Worm (Caenorhabditis elegans) whole organism, late embryonic: Measurements from ENCODE around the gene K10B3.5.

ENCODE experiments used
- lin-11 ChIP-seq: fragments of 200-800 bp; sonication (Bioruptor generic); optimal IDR thresholded peaks from 2 replicates; lab custom pipeline; 2018; ENCODE audit warnings: mild to moderate bottlenecking, missing genetic modification characterization, missing compliant biosample characterization
- pha-4 ChIP-seq: fragments of 150-350 bp; optimal IDR thresholded peaks from 2 replicates; lab custom pipeline; 2018; ENCODE audit warnings: missing biosample characterization, missing genetic modification reagents, missing genetic modification characterization
- unc-3 ChIP-seq, 2 experiments: fragments of 200-800 bp in 1 of 2; sonication (Bioruptor generic) in 1 of 2; sonication (generic microtip) in 1 of 2; conservative IDR thresholded peaks in 1 of 2; optimal IDR thresholded peaks in 1 of 2; 2 replicates each; pipeline versions ENCODE4 v1.3.6 to Lab custom; 2016 to 2022; ENCODE audit warnings: missing compliant biosample characterization in 2 of 2, missing genetic modification characterization in 2 of 2, missing genetic modification reagents in 1 of 2

DNA sequence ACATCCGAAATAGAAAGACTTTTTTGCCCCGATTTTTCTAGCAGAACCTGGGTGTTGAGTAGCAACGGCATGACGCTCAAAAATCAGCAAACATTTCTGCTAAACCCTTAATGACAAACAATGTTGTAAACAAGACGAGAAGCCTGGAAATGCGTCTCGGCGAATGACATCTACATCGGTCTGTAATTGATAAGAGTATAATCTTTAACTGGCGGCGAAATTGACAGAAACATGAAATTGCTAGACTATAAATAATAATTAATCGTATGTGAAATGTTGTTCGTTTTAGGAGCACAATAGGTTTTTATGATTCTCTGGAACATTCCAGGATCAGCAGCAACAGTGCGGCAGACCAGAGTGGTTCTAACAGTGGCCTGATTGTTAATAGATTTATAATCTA lies 35.4 kb upstream of the K10B3.5 start:
- TF ChIP-seq unc-3 (GFP tag; conservative IDR thresholded peaks at IDR 0.05; lab: Robert Waterston, UW) (no peak), unc-3 (tag; optimal IDR thresholded peaks at IDR 0.05; lab: Kevin White, UChicago) (no peak), lin-11 (tag; lab: Kevin White, UChicago) (no peak), pha-4 (tag; lab: Kevin White, UChicago) (no peak)
